Fruit fly (Drosophila melanogaster) whole organism, wandering third instar larva: ENCODE data around the gene CG45045.

Source experiments
- Abd-B ChIP-seq: fragments of >200 bp; optimal IDR thresholded peaks from 2 replicates; lab custom pipeline; 2017; ENCODE audit warnings: missing biosample characterization, missing genetic modification characterization
- CG32264 ChIP-seq: fragments of 200-800 bp; sonication (Bioruptor generic); optimal IDR thresholded peaks from 2 replicates; lab custom pipeline; 2016; ENCODE audit warnings: missing biosample characterization, missing genetic modification characterization
- CG9705 ChIP-seq: fragments of 200-800 bp; sonication (Bioruptor generic); optimal IDR thresholded peaks from 2 replicates; lab custom pipeline; 2018; ENCODE audit warnings: missing biosample characterization, mild to moderate bottlenecking, missing genetic modification characterization
- CrebA ChIP-seq: fragments of 200-800 bp; sonication (Bioruptor generic); optimal IDR thresholded peaks from 2 replicates; lab custom pipeline; 2016; ENCODE audit warnings: missing biosample characterization, mild to moderate bottlenecking, missing genetic modification characterization, borderline replicate concordance
- Dfd ChIP-seq: fragments of >200 bp; optimal IDR thresholded peaks from 2 replicates; lab custom pipeline; 2017; ENCODE audit warnings: missing biosample characterization, missing genetic modification characterization
- GATAd ChIP-seq: sonication (Bioruptor generic); optimal IDR thresholded peaks from 2 replicates; lab custom pipeline; 2016; ENCODE audit warnings: missing biosample characterization, missing genetic modification characterization
- HLH106 ChIP-seq: fragments of 200-800 bp; optimal IDR thresholded peaks from 3 replicates; lab custom pipeline; 2019; ENCODE audit warnings: missing biosample characterization, mild to moderate bottlenecking, missing genetic modification characterization, moderate library complexity
- Hnf4 ChIP-seq: fragments of 200-800 bp; sonication (Bioruptor generic); optimal IDR thresholded peaks from 2 replicates; lab custom pipeline; 2016; ENCODE audit warnings: missing biosample characterization, mild to moderate bottlenecking, missing genetic modification characterization
- Hr78 ChIP-seq: fragments of >200 bp; optimal IDR thresholded peaks from 2 replicates; lab custom pipeline; 2017; ENCODE audit warnings: missing biosample characterization, missing genetic modification characterization
- Hr83 ChIP-seq: fragments of 200-300 bp; sonication (Bioruptor generic); optimal IDR thresholded peaks from 2 replicates; lab custom pipeline; 2016; ENCODE audit warnings: missing biosample characterization, mild to moderate bottlenecking, missing genetic modification characterization, moderate library complexity; ENCODE audit not compliant: poor library complexity, severe bottlenecking
- Jra ChIP-seq: sonication (Bioruptor generic); optimal IDR thresholded peaks from 2 replicates; lab custom pipeline; 2016; ENCODE audit warnings: missing biosample characterization, missing genetic modification characterization
- Mio ChIP-seq: sonication (Bioruptor generic); optimal IDR thresholded peaks from 2 replicates; lab custom pipeline; 2016; ENCODE audit warnings: missing biosample characterization, missing genetic modification characterization
- Myc ChIP-seq: fragments of >200 bp; optimal IDR thresholded peaks from 2 replicates; lab custom pipeline; 2017
- N ChIP-seq: fragments of >200 bp; optimal IDR thresholded peaks from 2 replicates; lab custom pipeline; 2018; ENCODE audit warnings: missing biosample characterization, missing external identifiers, missing genetic modification characterization
- OdsH ChIP-seq: fragments of 200-800 bp; sonication (Bioruptor generic); optimal IDR thresholded peaks from 2 replicates; lab custom pipeline; 2016; ENCODE audit warnings: missing biosample characterization, mild to moderate bottlenecking, missing genetic modification characterization
- Rel ChIP-seq, 2 experiments: fragments of 200-800 bp; sonication (Bioruptor generic) in 1 of 2; optimal IDR thresholded peaks; 2 replicates in 1 of 2; 3 replicates in 1 of 2; lab custom pipeline; 2016 to 2019; ENCODE audit warnings: mild to moderate bottlenecking in 2 of 2, missing biosample characterization in 2 of 2, missing genetic modification characterization in 2 of 2, moderate library complexity in 1 of 2
- Sp1 ChIP-seq: fragments of 200-800 bp; sonication (Bioruptor generic); optimal IDR thresholded peaks from 3 replicates; lab custom pipeline; 2019; ENCODE audit warnings: missing biosample characterization, mild to moderate bottlenecking, missing genetic modification characterization, moderate library complexity
- Vsx2 ChIP-seq: fragments of 200-300, 225-300 bp; sonication (Bioruptor generic); optimal IDR thresholded peaks from 2 replicates; lab custom pipeline; 2018; ENCODE audit warnings: missing biosample characterization, missing genetic modification characterization; ENCODE audit not compliant: partially characterized antibody
- br ChIP-seq: fragments of 200-800 bp; sonication (Bioruptor generic); optimal IDR thresholded peaks from 2 replicates; lab custom pipeline; 2016; ENCODE audit warnings: missing biosample characterization, missing genetic modification characterization
- brk ChIP-seq: fragments of 200-800 bp; sonication (Bioruptor generic); optimal IDR thresholded peaks from 2 replicates; lab custom pipeline; 2016; ENCODE audit warnings: missing biosample characterization, mild to moderate bottlenecking, missing genetic modification characterization
- dl ChIP-seq, 2 experiments: fragments of 175-275, 200-275 bp in 1 of 2; fragments of 200-275 bp in 1 of 2; sonication (Bioruptor generic); optimal IDR thresholded peaks; lab custom pipeline; 2018; ENCODE audit warnings: mild to moderate bottlenecking in 2 of 2, missing biosample characterization in 2 of 2, missing genetic modification characterization in 2 of 2, moderate library complexity in 2 of 2; ENCODE audit not compliant: partially characterized antibody in 2 of 2, insufficient read depth in 1 of 2
- dmrt93B ChIP-seq: fragments of 200-800 bp; sonication (Bioruptor generic); optimal IDR thresholded peaks from 2 replicates; lab custom pipeline; 2018; ENCODE audit warnings: missing biosample characterization, mild to moderate bottlenecking, missing genetic modification characterization
- dsf ChIP-seq: sonication (Bioruptor generic); optimal IDR thresholded peaks from 2 replicates; lab custom pipeline; 2016; ENCODE audit warnings: missing biosample characterization, missing genetic modification characterization, borderline replicate concordance
- ey ChIP-seq: fragments of 200-800 bp; sonication (Bioruptor generic); optimal IDR thresholded peaks from 2 replicates; lab custom pipeline; 2016; ENCODE audit warnings: missing biosample characterization, missing genetic modification characterization
- foxo ChIP-seq, 2 experiments: fragments of 200-800 bp; sonication (Bioruptor generic); optimal IDR thresholded peaks; 2 replicates in 1 of 2; 3 replicates in 1 of 2; lab custom pipeline; 2016 to 2017; ENCODE audit warnings: missing biosample characterization in 2 of 2, missing genetic modification characterization in 2 of 2
- fru ChIP-seq: fragments of 200-800 bp; sonication (Bioruptor generic); optimal IDR thresholded peaks from 3 replicates; lab custom pipeline; 2016; ENCODE audit warnings: missing biosample characterization, mild to moderate bottlenecking, missing genetic modification characterization
- h ChIP-seq: fragments of 200-800 bp; sonication (Bioruptor generic); optimal IDR thresholded peaks from 3 replicates; lab custom pipeline; 2016; ENCODE audit warnings: missing biosample characterization, mild to moderate bottlenecking, missing genetic modification characterization
- jim ChIP-seq: fragments of 175-275, 200-325 bp; sonication (Bioruptor generic); optimal IDR thresholded peaks from 2 replicates; lab custom pipeline; 2016; ENCODE audit warnings: missing biosample characterization, mild to moderate bottlenecking, missing genetic modification characterization
- lola ChIP-seq: fragments of >200 bp; optimal IDR thresholded peaks from 2 replicates; lab custom pipeline; 2017; ENCODE audit warnings: missing biosample characterization, missing genetic modification characterization
- pan ChIP-seq: fragments of >200 bp; optimal IDR thresholded peaks from 2 replicates; lab custom pipeline; 2017
- psq ChIP-seq: fragments of 200-800 bp; sonication (Bioruptor generic); optimal IDR thresholded peaks from 3 replicates; lab custom pipeline; 2017; ENCODE audit warnings: missing biosample characterization, mild to moderate bottlenecking, missing genetic modification characterization, moderate library complexity
- rgr ChIP-seq: fragments of 200-800 bp; sonication (Bioruptor generic); optimal IDR thresholded peaks from 3 replicates; lab custom pipeline; 2016; ENCODE audit warnings: missing biosample characterization, mild to moderate bottlenecking, missing genetic modification characterization
- sage ChIP-seq: fragments of 200-800 bp; sonication (Bioruptor generic); optimal IDR thresholded peaks from 2 replicates; lab custom pipeline; 2016; ENCODE audit warnings: missing biosample characterization, mild to moderate bottlenecking, missing genetic modification characterization
- sv ChIP-seq: fragments of 200-800 bp; sonication (Bioruptor generic); optimal IDR thresholded peaks from 3 replicates; lab custom pipeline; 2016; ENCODE audit warnings: missing biosample characterization, missing genetic modification characterization
- tai ChIP-seq: sonication (Bioruptor generic); optimal IDR thresholded peaks from 2 replicates; lab custom pipeline; 2016; ENCODE audit warnings: missing biosample characterization, missing genetic modification characterization
- woc ChIP-seq: sonication (Bioruptor generic); optimal IDR thresholded peaks from 2 replicates; lab custom pipeline; 2016; ENCODE audit warnings: missing biosample characterization, mild to moderate bottlenecking, missing genetic modification characterization

CG45045 gene

DNA sequence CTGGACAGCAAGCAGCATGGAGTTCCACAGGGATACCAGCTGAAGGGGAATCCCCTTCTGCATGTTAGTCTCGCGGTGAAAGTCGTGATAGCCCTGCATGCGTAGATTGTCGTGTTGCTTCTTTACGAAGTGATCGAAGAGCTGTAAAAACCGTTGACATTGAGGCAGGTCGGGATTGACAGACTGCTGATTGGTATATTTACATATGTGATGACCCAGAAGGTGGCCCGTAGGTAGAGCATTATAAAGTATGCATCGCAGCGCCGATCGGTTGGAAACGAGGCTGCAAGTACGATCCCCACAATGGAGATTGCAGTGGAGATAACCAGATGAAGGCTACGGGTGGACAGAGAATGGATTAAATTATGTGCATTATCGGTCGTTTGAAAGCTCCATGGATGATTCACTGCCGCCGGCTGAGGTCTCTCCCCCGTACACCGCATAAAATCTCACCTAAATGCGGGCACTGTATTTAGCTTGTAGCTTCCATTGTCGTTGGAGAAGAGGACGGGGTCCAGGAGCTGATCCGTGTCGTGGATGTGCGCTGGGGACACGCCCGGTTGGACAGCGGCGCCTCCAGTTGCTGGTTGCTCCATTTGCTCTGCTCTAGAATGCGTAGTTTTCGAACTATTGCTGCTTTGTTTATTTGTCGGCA, 3.0 kb downstream of the CG45045 start:
- TF ChIP-seq dsf (GFP tag; lab: Kevin White, UChicago) (no peak), tai (GFP tag; lab: Kevin White, UChicago) (no peak), dl (GFP tag; optimal IDR thresholded peaks at IDR 0.05; lab: Kevin White, UChicago; ENCODE audit: insufficient read depth in 1 of 2, partially characterized antibody in 2 of 2) (no peak), HLH106 (tag; lab: Kevin White, UChicago) (no peak), CrebA (no peak), Dfd (GFP tag; lab: Kevin White, UChicago) (no peak), dmrt93B (GFP tag; lab: Kevin White, UChicago) (no peak), Rel (GFP tag; optimal IDR thresholded peaks at IDR 0.05; lab: Kevin White, UChicago) (no peak), Rel (tag; optimal IDR thresholded peaks at IDR 0.05; lab: Kevin White, UChicago) (peak; percentile 82), Hnf4 (no peak), Vsx2 (GFP tag; lab: Kevin White, UChicago) (no peak), fru (GFP tag; lab: Kevin White, UChicago) (no peak), GATAd (GFP tag; lab: Kevin White, UChicago) (no peak), psq (GFP tag; lab: Kevin White, UChicago) (no peak), Jra (GFP tag; lab: Kevin White, UChicago) (peak; percentile 54), jim (GFP tag; lab: Kevin White, UChicago) (no peak), ey (no peak), OdsH (GFP tag; lab: Kevin White, UChicago) (no peak)

DNA sequence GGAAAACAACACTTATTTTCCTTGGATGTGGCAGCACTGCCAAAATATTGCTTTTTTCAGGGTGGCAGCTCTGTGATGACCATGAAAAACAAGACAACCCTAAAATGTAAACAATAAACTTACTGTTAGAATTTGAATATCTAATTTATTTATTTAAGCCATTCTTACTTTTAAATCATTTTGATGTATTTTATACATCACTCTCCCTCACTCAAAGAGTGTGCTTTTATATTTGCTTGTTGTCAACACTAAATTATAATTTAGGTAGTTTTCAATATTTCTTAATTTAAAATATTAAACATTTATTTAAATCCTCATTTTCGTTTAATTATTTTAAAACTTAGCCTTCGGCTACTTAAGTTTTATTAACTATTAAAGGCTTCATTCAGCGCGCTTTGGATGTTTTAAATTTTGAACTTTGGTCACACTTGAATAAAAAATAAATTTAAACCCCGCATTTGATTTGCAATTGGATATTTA, 3.5 kb downstream of the CG45045 start, which contains the start of the genes CG7523 and Mps1:
CG7523 (minus strand) TSS at position 39 of the 480 bp plus-strand sequence.
Mps1 (plus strand) TSS at position 415 of the 480 bp plus-strand sequence.
- no peak for TF ChIP-seq dmrt93B (GFP tag; lab: Kevin White, UChicago)
- no peak for TF ChIP-seq fru (GFP tag; lab: Kevin White, UChicago)
- TF ChIP-seq CG9705: no peak
- TF ChIP-seq Mio (GFP tag; lab: Kevin White, UChicago): no peak
- no peak for TF ChIP-seq tai (GFP tag; lab: Kevin White, UChicago)
- no peak for TF ChIP-seq woc (GFP tag; lab: Kevin White, UChicago)
- TF ChIP-seq br (GFP tag; lab: Kevin White, UChicago): no peak
- no peak for TF ChIP-seq Hr83 (GFP tag; lab: Kevin White, UChicago)
- TF ChIP-seq Vsx2 (GFP tag; lab: Kevin White, UChicago): peak; percentile 18
- TF ChIP-seq Rel (GFP tag; optimal IDR thresholded peaks at IDR 0.05; lab: Kevin White, UChicago): no peak
- TF ChIP-seq Rel (tag; optimal IDR thresholded peaks at IDR 0.05; lab: Kevin White, UChicago): no peak
- peak; percentile 35 for TF ChIP-seq Jra (GFP tag; lab: Kevin White, UChicago)
- TF ChIP-seq sv (GFP tag; lab: Kevin White, UChicago): no peak
- TF ChIP-seq jim (GFP tag; lab: Kevin White, UChicago): no peak
- TF ChIP-seq Hr78 (GFP tag; lab: Kevin White, UChicago): no peak
- TF ChIP-seq pan (lab: Kevin White, UChicago): no peak
- no peak for TF ChIP-seq ey
- no peak for TF ChIP-seq CrebA
- no peak for TF ChIP-seq CG32264 (GFP tag; lab: Kevin White, UChicago)
- TF ChIP-seq dsf (GFP tag; lab: Kevin White, UChicago): no peak
- TF ChIP-seq lola (GFP tag; lab: Kevin White, UChicago): no peak
- no peak for TF ChIP-seq GATAd (GFP tag; lab: Kevin White, UChicago)
- no peak for TF ChIP-seq h (GFP tag; lab: Kevin White, UChicago)
- TF ChIP-seq Sp1: peak; percentile 8
- TF ChIP-seq brk (GFP tag; lab: Kevin White, UChicago): no peak
- TF ChIP-seq N (GFP tag; lab: Kevin White, UChicago): no peak
- no peak for TF ChIP-seq Dfd (GFP tag; lab: Kevin White, UChicago)
- TF ChIP-seq dl (GFP tag; optimal IDR thresholded peaks at IDR 0.05; lab: Kevin White, UChicago; ENCODE audit: insufficient read depth in 1 of 2, partially characterized antibody in 2 of 2): no peak
- TF ChIP-seq Myc (lab: Kevin White, UChicago): no peak
- TF ChIP-seq foxo (GFP tag; optimal IDR thresholded peaks at IDR 0.05; lab: Kevin White, UChicago): peak in 1 of 2 experiments; percentile 26
- TF ChIP-seq Abd-B (GFP tag; lab: Kevin White, UChicago): no peak
- TF ChIP-seq sage (GFP tag; lab: Kevin White, UChicago): no peak
- TF ChIP-seq HLH106 (tag; lab: Kevin White, UChicago): no peak
- TF ChIP-seq psq (GFP tag; lab: Kevin White, UChicago): no peak
- TF ChIP-seq rgr: peak; percentile 14
- TF ChIP-seq, all 38 proteins: peak for 5
